Worm (Caenorhabditis elegans): Measurements from ENCODE around the gene tbc-2.

DNA sequence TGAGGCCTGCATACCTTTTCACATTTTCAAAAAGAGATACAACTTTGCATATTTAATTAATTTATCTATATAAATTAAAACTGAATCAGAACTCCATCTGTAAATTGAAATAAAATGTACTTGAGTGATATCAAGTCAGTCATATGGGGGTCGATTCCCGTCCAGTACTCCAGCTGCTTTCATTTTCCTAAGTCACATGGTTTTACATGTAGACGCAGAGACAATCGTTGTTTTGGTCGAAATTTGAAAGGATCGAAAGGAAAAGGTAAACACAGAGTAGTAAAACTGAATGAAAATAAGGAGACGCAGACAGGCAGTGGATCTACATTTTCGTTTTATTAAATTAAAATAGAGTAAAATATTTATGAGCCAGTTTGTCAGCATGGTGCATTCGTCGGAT, 46.9 kb upstream of the tbc-2 start:
- TF ChIP-seq irx-1 (tag; optimal IDR thresholded peaks at IDR 0.05), result peak; percentile 16
- TF ChIP-seq dpl-1 (GFP tag; optimal IDR thresholded peaks at IDR 0.05), result peak in 2 of 3 experiments; percentile 33 to 39
- no peak for TF ChIP-seq pqm-1 (tag; optimal IDR thresholded peaks at IDR 0.05)
- TF ChIP-seq nhr-28 (tag; optimal IDR thresholded peaks at IDR 0.05), result no peak
- TF ChIP-seq ztf-4 (tag; optimal IDR thresholded peaks at IDR 0.05), result no peak
- peak; percentile 70 for TF ChIP-seq snu-23 (GFP tag; optimal IDR thresholded peaks at IDR 0.05)
- no peak for TF ChIP-seq nhr-47 (tag; optimal IDR thresholded peaks at IDR 0.05)
- no peak for TF ChIP-seq elt-2 (tag; optimal IDR thresholded peaks at IDR 0.05)
- TF ChIP-seq aly-2 (tag; optimal IDR thresholded peaks at IDR 0.05), result no peak
